Worm (Caenorhabditis elegans): ENCODE results near the gene K02D10.3.

Gene K02D10.3

ce11 chrIII:8734327-8734885 lies 37.3 kb downstream of the K02D10.3 start (continued):
- TF ChIP-seq unc-130 (GFP tag; optimal IDR thresholded peaks at IDR 0.05) (no peak), aly-2 (tag; optimal IDR thresholded peaks at IDR 0.05) (no peak), nhr-25 (tag; optimal IDR thresholded peaks at IDR 0.05; ENCODE audit: borderline replicate concordance, insufficient read depth) (peak; percentile 36), hif-1 (tag; optimal IDR thresholded peaks at IDR 0.05) (peak in 1 of 2 experiments; percentile 34), Y105C5A.15 (GFP tag; IDR thresholded peaks at IDR 0.05) (no peak), hlh-30 (tag; optimal IDR thresholded peaks at IDR 0.05; ENCODE audit: insufficient read depth) (peak; percentile 78), ceh-82 (tag; optimal IDR thresholded peaks at IDR 0.05) (no peak), dmd-8 (GFP tag; IDR thresholded peaks at IDR 0.05) (no peak), set-16 (GFP tag; IDR thresholded peaks at IDR 0.05) (no peak), zfp-2 (tag; optimal IDR thresholded peaks at IDR 0.05) (no peak), ceh-32 (tag; optimal IDR thresholded peaks at IDR 0.05; ENCODE audit: poor library complexity) (no peak), tag-97 (GFP tag; IDR thresholded peaks at IDR 0.05) (no peak), daf-8 (GFP tag; IDR thresholded peaks at IDR 0.05) (no peak), hlh-11 (tag; optimal IDR thresholded peaks at IDR 0.05) (peak; percentile 86), snpc-1.2 (GFP tag; IDR thresholded peaks at IDR 0.05) (no peak), ceh-28 (tag; optimal IDR thresholded peaks at IDR 0.05) (no peak), ctbp-1 (GFP tag; IDR thresholded peaks at IDR 0.05) (no peak), F49E8.2 (tag; optimal IDR thresholded peaks at IDR 0.05; ENCODE audit: borderline replicate concordance) (no peak), duxl-1 (tag; optimal IDR thresholded peaks at IDR 0.05; ENCODE audit: poor library complexity) (no peak), dmd-6 (GFP tag; IDR thresholded peaks at IDR 0.05) (peak; percentile 79), F44E2.7 (GFP tag; IDR thresholded peaks at IDR 0.05) (no peak), mep-1 (tag; optimal IDR thresholded peaks at IDR 0.05) (peak; percentile 41), nhr-6 (tag; optimal IDR thresholded peaks at IDR 0.05) (no peak), ztf-11 (tag; optimal IDR thresholded peaks at IDR 0.05) (no peak), F37D6.2 (tag; optimal IDR thresholded peaks at IDR 0.05) (no peak), fkh-10 (GFP tag; optimal IDR thresholded peaks at IDR 0.05) (no peak), lir-3 (tag; optimal IDR thresholded peaks at IDR 0.05) (no peak), unc-62 (GFP tag; optimal IDR thresholded peaks at IDR 0.05 in 1 of 2) (peak in 1 of 2 experiments; percentile 82), unc-62 (tag; optimal IDR thresholded peaks at IDR 0.05) (no peak), skn-1 (tag; optimal IDR thresholded peaks at IDR 0.05) (no peak), tra-1 (GFP tag; IDR thresholded peaks at IDR 0.05) (peak; percentile 63; the same call in 1 of the 2 replicates), mdt-29 (GFP tag; IDR thresholded peaks at IDR 0.05) (no peak), gei-8 (GFP tag; optimal IDR thresholded peaks at IDR 0.05) (peak; percentile 5), ceh-20 (GFP tag; IDR thresholded peaks at IDR 0.05) (no peak), nhr-102 (tag; optimal IDR thresholded peaks at IDR 0.05) (no peak), D1046.2 (GFP tag; IDR thresholded peaks at IDR 0.05) (no peak), daf-16 (GFP tag; optimal IDR thresholded peaks at IDR 0.05) (peak; percentile 12 to 92), daf-16 (tag; optimal IDR thresholded peaks at IDR 0.05) (peak; percentile 27), lin-13 (GFP tag; optimal IDR thresholded peaks at IDR 0.05) (peak; percentile 7), mxl-3 (GFP tag; optimal IDR thresholded peaks at IDR 0.05) (peak; percentile 65), zip-2 (tag; optimal IDR thresholded peaks at IDR 0.05) (no peak), rbr-2 (tag; optimal IDR thresholded peaks at IDR 0.05) (peak; percentile 24), ama-1 (optimal IDR thresholded peaks at IDR 0.05) (no peak), daf-19 (GFP tag; conservative IDR thresholded peaks at IDR 0.05) (no peak), attf-4 (tag; optimal IDR thresholded peaks at IDR 0.05) (no peak), pha-4 (GFP tag; IDR thresholded peaks at IDR 0.05) (no peak), pha-4 (tag; optimal IDR thresholded peaks at IDR 0.05) (peak; percentile 11), Y75B8A.6 (GFP tag; IDR thresholded peaks at IDR 0.05) (no peak), unc-39 (tag; optimal IDR thresholded peaks at IDR 0.05) (no peak), ceh-62 (tag; optimal IDR thresholded peaks at IDR 0.05) (no peak), ceh-44 (GFP tag; IDR thresholded peaks at IDR 0.05) (no peak), cey-2 (tag; optimal IDR thresholded peaks at IDR 0.05; ENCODE audit: borderline replicate concordance, insufficient read depth) (no peak)

Data from whole organism, L4 larva.